Worm (Caenorhabditis elegans): ENCODE data around the gene srh-243.

DNA sequence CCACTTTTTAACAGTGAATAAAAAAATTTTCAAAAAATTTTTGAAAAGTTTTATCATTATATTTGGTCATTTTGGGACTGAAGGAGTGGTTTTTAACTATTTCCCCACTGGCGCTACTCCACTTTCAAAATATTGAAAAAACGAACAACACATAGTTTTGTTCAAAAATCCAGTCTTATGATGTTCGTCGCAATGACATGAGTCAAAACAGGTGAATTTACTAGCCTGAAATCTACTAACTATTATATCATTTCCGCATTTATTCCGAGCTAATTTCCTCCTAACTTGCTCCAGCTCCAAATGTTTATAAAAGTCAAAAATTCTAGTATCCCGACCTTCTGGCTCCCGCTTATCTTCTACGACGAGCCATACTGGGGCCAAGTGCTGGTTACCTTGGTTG is 14.2 kb downstream of the srh-243 start, which contains the start of gene sre-24:
- no peak for TF ChIP-seq Y48G9A.11 (GFP tag; IDR thresholded peaks at IDR 0.05)
- TF ChIP-seq fkh-10 (GFP tag; optimal IDR thresholded peaks at IDR 0.05): no peak
- TF ChIP-seq daf-8 (GFP tag; IDR thresholded peaks at IDR 0.05): no peak
- no peak for TF ChIP-seq lin-13 (GFP tag; optimal IDR thresholded peaks at IDR 0.05)
- no peak for TF ChIP-seq nhr-6 (tag; optimal IDR thresholded peaks at IDR 0.05)
- TF ChIP-seq nhr-76 (tag; optimal IDR thresholded peaks at IDR 0.05): no peak
- no peak for TF ChIP-seq mep-1 (tag; optimal IDR thresholded peaks at IDR 0.05)
- TF ChIP-seq unc-130 (GFP tag; optimal IDR thresholded peaks at IDR 0.05): no peak
- TF ChIP-seq hlh-30 (tag; optimal IDR thresholded peaks at IDR 0.05; ENCODE audit: insufficient read depth): no peak
- no peak for TF ChIP-seq mxl-2 (GFP tag; conservative IDR thresholded peaks at IDR 0.05)
- no peak for TF ChIP-seq ZK546.5 (tag; optimal IDR thresholded peaks at IDR 0.05)
- no peak for TF ChIP-seq zag-1 (tag; optimal IDR thresholded peaks at IDR 0.05)
- no peak for TF ChIP-seq hif-1 (tag; optimal IDR thresholded peaks at IDR 0.05)
- TF ChIP-seq ama-1 (optimal IDR thresholded peaks at IDR 0.05): no peak

Measured in whole organism, L4 larva.